Worm (Caenorhabditis elegans) whole organism, L3 larva: ENCODE results near the gene pnp-1.

ENCODE experiments used
- elt-2 ChIP-seq: sonication (generic microtip); optimal IDR thresholded peaks from 2 replicates; lab custom pipeline; 2016; ENCODE audit warnings: missing genetic modification reagents, mild to moderate bottlenecking, missing genetic modification characterization, missing compliant biosample characterization
- fkh-10 ChIP-seq: sonication (generic microtip); optimal IDR thresholded peaks from 2 replicates; lab custom pipeline; 2017; ENCODE audit warnings: missing biosample characterization, missing genetic modification reagents, missing genetic modification characterization
- lin-15B ChIP-seq: fragments of 150-350 bp; optimal IDR thresholded peaks from 2 replicates; lab custom pipeline; 2014; ENCODE audit warnings: missing biosample characterization, missing genetic modification characterization
- nhr-237 ChIP-seq: fragments of 150-350 bp; optimal IDR thresholded peaks from 2 replicates; lab custom pipeline; 2014; ENCODE audit warnings: missing biosample characterization, missing genetic modification characterization
- nhr-28 ChIP-seq: fragments of 150-350 bp; optimal IDR thresholded peaks from 2 replicates; lab custom pipeline; 2014; ENCODE audit warnings: missing biosample characterization, missing genetic modification characterization
- snpc-4 ChIP-seq: fragments of 150-350 bp; optimal IDR thresholded peaks from 2 replicates; lab custom pipeline; 2014; ENCODE audit warnings: missing biosample characterization, missing genetic modification characterization

ce11 chrIV:293163-293755, 4.8 kb downstream of the pnp-1 start:
- TF ChIP-seq nhr-237 (no peak), snpc-4 (no peak), fkh-10 (GFP tag; lab: Kevin White, UChicago) (no peak), nhr-28 (tag; lab: Kevin White, UChicago) (no peak), lin-15B (no peak), elt-2 (tag; lab: Kevin White, UChicago) (no peak)
